Fruit fly (Drosophila melanogaster) whole organism, adult: ENCODE results near the gene Iru.

Experiments used
- CG12768 ChIP-seq: fragments of 200-800 bp; sonication (Bioruptor generic); optimal IDR thresholded peaks from 2 replicates; lab custom pipeline; 2017; ENCODE audit warnings: missing biosample characterization, missing genetic modification characterization, mild to moderate bottlenecking, moderate library complexity, missing genetic modification reagents
- CG7045 ChIP-seq: fragments of 200-800 bp; sonication (Bioruptor generic); optimal IDR thresholded peaks from 2 replicates; lab custom pipeline; 2017; ENCODE audit warnings: missing biosample characterization, mild to moderate bottlenecking, missing genetic modification characterization
- bab1 ChIP-seq: fragments of 200-800 bp; sonication (Bioruptor generic); optimal IDR thresholded peaks from 3 replicates; lab custom pipeline; 2019; ENCODE audit warnings: missing biosample characterization, mild to moderate bottlenecking, missing genetic modification characterization, moderate library complexity
- pad ChIP-seq: fragments of 200-800 bp; sonication (Bioruptor generic); optimal IDR thresholded peaks from 3 replicates; lab custom pipeline; 2017; ENCODE audit warnings: missing biosample characterization, missing genetic modification characterization, mild to moderate bottlenecking, moderate library complexity, missing genetic modification reagents

DNA sequence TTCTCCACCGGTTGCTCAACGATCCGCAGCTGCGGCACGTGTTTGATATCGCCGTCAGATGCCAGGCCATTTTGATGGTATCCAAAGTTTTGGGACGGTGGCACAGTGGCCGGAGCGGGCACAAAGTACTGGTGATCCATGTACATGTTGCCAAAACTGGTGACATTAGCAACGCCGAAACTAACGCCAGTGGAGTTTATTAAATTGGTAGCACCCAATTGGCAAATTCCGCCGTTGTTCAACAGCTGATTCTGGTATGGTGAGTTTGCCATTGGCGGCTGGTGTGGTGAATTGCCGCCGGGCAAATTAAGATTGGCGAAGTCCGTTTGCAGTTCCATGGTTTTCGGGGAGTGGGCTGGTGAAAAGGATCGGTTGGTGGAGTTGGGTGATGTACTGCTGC lies 40.7 kb downstream of the Iru start:
- TF ChIP-seq pad (GFP tag; lab: Kevin White, UChicago) (no peak), CG12768 (GFP tag; lab: Kevin White, UChicago) (no peak), bab1 (GFP tag; lab: Kevin White, UChicago) (peak; percentile 1), CG7045 (GFP tag; lab: Kevin White, UChicago) (no peak)
